Fruit fly (Drosophila melanogaster) whole organism, embryonic: ENCODE measurements around the gene CG42375.

ENCODE experiments used
- CG10274 ChIP-seq: fragments of 200-800 bp; sonication (Bioruptor generic); optimal IDR thresholded peaks from 3 replicates; lab custom pipeline; 2017; ENCODE audit warnings: missing biosample characterization, mild to moderate bottlenecking, missing genetic modification characterization
- CG11695 ChIP-seq: fragments of 200-800 bp; sonication (Bioruptor generic); IDR thresholded peaks from 3 replicates; pipeline ENCODE4 v1.3.6; 2022; ENCODE audit warnings: missing biosample characterization, missing genetic modification characterization
- CG12744 ChIP-seq: fragments of 200-800 bp; sonication (Bioruptor generic); optimal IDR thresholded peaks from 2 replicates; lab custom pipeline; 2016; ENCODE audit warnings: missing biosample characterization, missing genetic modification characterization
- CG12769 ChIP-seq: fragments of 200-800 bp; sonication (Bioruptor generic); optimal IDR thresholded peaks from 2 replicates; lab custom pipeline; 2019; ENCODE audit warnings: missing biosample characterization, mild to moderate bottlenecking, missing genetic modification characterization, moderate library complexity
- CG15011 ChIP-seq: fragments of 200-800 bp; sonication (Bioruptor generic); optimal IDR thresholded peaks from 3 replicates; lab custom pipeline; 2018; ENCODE audit warnings: missing biosample characterization, mild to moderate bottlenecking, missing genetic modification characterization
- CG15479 ChIP-seq: fragments of 200-800 bp; sonication (Bioruptor generic); optimal IDR thresholded peaks from 3 replicates; lab custom pipeline; 2019; ENCODE audit warnings: missing biosample characterization, mild to moderate bottlenecking, missing genetic modification characterization, moderate library complexity
- CG17328 ChIP-seq: fragments of 200-800 bp; sonication (Bioruptor generic); IDR thresholded peaks from 2 replicates; pipeline ENCODE4 v1.3.6; 2022; ENCODE audit warnings: missing biosample characterization, missing genetic modification characterization
- CG17829 ChIP-seq: fragments of 200-800 bp; optimal IDR thresholded peaks from 2 replicates; lab custom pipeline; 2019; ENCODE audit warnings: missing biosample characterization, mild to moderate bottlenecking, missing genetic modification characterization, moderate library complexity
- CG18619 ChIP-seq: fragments of 200-800 bp; sonication (Bioruptor generic); optimal IDR thresholded peaks from 3 replicates; lab custom pipeline; 2017; ENCODE audit warnings: missing biosample characterization, mild to moderate bottlenecking, missing genetic modification characterization
- CG18764 ChIP-seq: fragments of 200-800 bp; sonication (Bioruptor generic); optimal IDR thresholded peaks from 3 replicates; lab custom pipeline; 2016; ENCODE audit warnings: missing biosample characterization, missing genetic modification characterization
- CG30431 ChIP-seq: fragments of 200-800 bp; sonication (Bioruptor generic); optimal IDR thresholded peaks from 2 replicates; lab custom pipeline; 2017; ENCODE audit warnings: missing biosample characterization, missing genetic modification characterization
- CG31224 ChIP-seq: fragments of 200-800 bp; sonication (Bioruptor generic); IDR thresholded peaks from 2 replicates; pipeline ENCODE4 v1.3.6; 2022; ENCODE audit warnings: missing biosample characterization, missing genetic modification characterization
- CG33213 ChIP-seq: fragments of 200-800 bp; sonication (Bioruptor generic); optimal IDR thresholded peaks from 3 replicates; lab custom pipeline; 2016; ENCODE audit warnings: missing biosample characterization, missing genetic modification characterization
- CG4328 ChIP-seq: fragments of 200-800 bp; sonication (Bioruptor generic); optimal IDR thresholded peaks from 3 replicates; lab custom pipeline; 2017; ENCODE audit warnings: missing biosample characterization, missing genetic modification reagents, missing genetic modification characterization
- CG4730 ChIP-seq: fragments of 200-800 bp; sonication (Bioruptor generic); IDR thresholded peaks from 2 replicates; pipeline ENCODE4 v1.3.6; 2022; ENCODE audit warnings: missing biosample characterization, missing genetic modification characterization
- CG6683 ChIP-seq: fragments of 200-800 bp; sonication (Bioruptor generic); optimal IDR thresholded peaks from 2 replicates; lab custom pipeline; 2017; ENCODE audit warnings: missing biosample characterization, mild to moderate bottlenecking, missing genetic modification characterization, missing genetic modification reagents
- CG8281 ChIP-seq: fragments of 200-800 bp; sonication (Bioruptor generic); optimal IDR thresholded peaks from 2 replicates; lab custom pipeline; 2018; ENCODE audit warnings: missing biosample characterization, mild to moderate bottlenecking, missing genetic modification characterization, moderate library complexity
- CG9215 ChIP-seq: fragments of 200-800 bp; sonication (Bioruptor generic); IDR thresholded peaks from 2 replicates; pipeline ENCODE4 v1.3.6; 2022; ENCODE audit warnings: missing biosample characterization, missing genetic modification characterization
- CkIIα-i1 ChIP-seq: fragments of 200-800 bp; sonication (Bioruptor generic); IDR thresholded peaks from 2 replicates; pipeline ENCODE4 v1.3.6; 2022; ENCODE audit warnings: missing biosample characterization, missing genetic modification characterization
- D19A ChIP-seq: fragments of 200-800 bp; optimal IDR thresholded peaks from 3 replicates; lab custom pipeline; 2019; ENCODE audit warnings: missing biosample characterization, mild to moderate bottlenecking, missing genetic modification characterization, moderate library complexity
- Dip2 ChIP-seq: fragments of 200-800 bp; sonication (Bioruptor generic); IDR thresholded peaks from 2 replicates; pipeline ENCODE4 v1.3.6; 2022; ENCODE audit warnings: missing biosample characterization, missing genetic modification characterization
- Dll ChIP-seq: fragments of 200-800 bp; sonication (Bioruptor generic); IDR thresholded peaks from 4 replicates; pipeline ENCODE4 v1.3.6; 2022; ENCODE audit warnings: missing biosample characterization, missing genetic modification characterization; ENCODE audit not compliant: partially characterized antibody
- E2f1 ChIP-seq: fragments of 200-800 bp; sonication (Bioruptor generic); IDR thresholded peaks from 2 replicates; pipeline ENCODE4 v1.3.6; 2022; ENCODE audit warnings: missing biosample characterization, missing genetic modification characterization
- Med ChIP-seq: fragments of 200-800 bp; sonication (Bioruptor generic); peaks from one replicate; lab custom pipeline; 2016; ENCODE audit warnings: missing biosample characterization, missing genetic modification characterization, mild to moderate bottlenecking, inconsistent platforms, moderate library complexity
- Opbp ChIP-seq: fragments of 200-800 bp; sonication (Bioruptor generic); IDR thresholded peaks from 3 replicates; pipeline ENCODE4 v1.3.6; 2022; ENCODE audit warnings: missing biosample characterization, missing genetic modification characterization; ENCODE audit not compliant: partially characterized antibody
- Rfx ChIP-seq: fragments of 200-800 bp; sonication (Bioruptor generic); IDR thresholded peaks from 2 replicates; pipeline ENCODE4 v1.3.6; 2022; ENCODE audit warnings: missing biosample characterization, missing genetic modification characterization
- abd-A ChIP-seq: fragments of 200-800 bp; sonication (Bioruptor generic); optimal IDR thresholded peaks from 3 replicates; lab custom pipeline; 2019; ENCODE audit warnings: missing biosample characterization, mild to moderate bottlenecking, missing genetic modification characterization, moderate library complexity
- amos ChIP-seq: fragments of 200-800 bp; sonication (Bioruptor generic); IDR thresholded peaks from 2 replicates; pipeline ENCODE4 v1.3.6; 2022; ENCODE audit warnings: missing biosample characterization, missing genetic modification characterization; ENCODE audit not compliant: partially characterized antibody
- br ChIP-seq: fragments of >200 bp; optimal IDR thresholded peaks from 2 replicates; lab custom pipeline; 2017
- corto ChIP-seq: fragments of 200-800 bp; sonication (Bioruptor generic); optimal IDR thresholded peaks from 2 replicates; lab custom pipeline; 2016; ENCODE audit warnings: missing biosample characterization, mild to moderate bottlenecking, missing genetic modification characterization, moderate library complexity
- en ChIP-seq: fragments of 200-800 bp; sonication (Bioruptor generic); optimal IDR thresholded peaks from 2 replicates; lab custom pipeline; 2016; ENCODE audit warnings: missing biosample characterization, missing genetic modification characterization
- grau ChIP-seq: fragments of 200-800 bp; optimal IDR thresholded peaks from 3 replicates; lab custom pipeline; 2019; ENCODE audit warnings: missing biosample characterization, mild to moderate bottlenecking, missing genetic modification characterization, moderate library complexity
- gro ChIP-seq: fragments of 200-800 bp; sonication (Bioruptor generic); optimal IDR thresholded peaks from 2 replicates; lab custom pipeline; 2016; ENCODE audit warnings: missing biosample characterization, missing genetic modification characterization
- hb ChIP-seq: fragments of 200-800 bp; sonication (Bioruptor generic); IDR thresholded peaks from 3 replicates; pipeline ENCODE4 v1.3.6; 2022; ENCODE audit warnings: missing biosample characterization, missing genetic modification characterization; ENCODE audit not compliant: partially characterized antibody
- her ChIP-seq: fragments of 200-800 bp; sonication (Bioruptor generic); optimal IDR thresholded peaks from 2 replicates; lab custom pipeline; 2016; ENCODE audit warnings: missing biosample characterization, missing genetic modification characterization
- hkb ChIP-seq, 2 experiments: fragments of 200-800 bp in 1 of 2; fragments of >200 bp in 1 of 2; sonication (Bioruptor generic) in 1 of 2; IDR thresholded peaks in 1 of 2; optimal IDR thresholded peaks in 1 of 2; 2 replicates each; pipeline versions ENCODE4 v1.3.6 to Lab custom; 2017 to 2022; ENCODE audit warnings: missing biosample characterization in 1 of 2, missing genetic modification characterization in 1 of 2
- maf-S ChIP-seq: fragments of 200-800 bp; sonication (Bioruptor generic); optimal IDR thresholded peaks from 2 replicates; lab custom pipeline; 2016; ENCODE audit warnings: missing biosample characterization, missing genetic modification characterization
- mam ChIP-seq: fragments of 200-800 bp; sonication (Bioruptor generic); optimal IDR thresholded peaks from 3 replicates; lab custom pipeline; 2016; ENCODE audit warnings: missing biosample characterization, missing genetic modification characterization
- mirr ChIP-seq: fragments of 200-800 bp; sonication (Bioruptor generic); optimal IDR thresholded peaks from 3 replicates; lab custom pipeline; 2018; ENCODE audit warnings: missing biosample characterization, mild to moderate bottlenecking, missing genetic modification characterization
- nerfin-2 ChIP-seq: fragments of 200-800 bp; sonication (Bioruptor generic); IDR thresholded peaks from 2 replicates; pipeline ENCODE4 v1.3.6; 2022; ENCODE audit warnings: missing biosample characterization, missing genetic modification characterization; ENCODE audit not compliant: partially characterized antibody
- org-1 ChIP-seq: fragments of 200-800 bp; sonication (Bioruptor generic); optimal IDR thresholded peaks from 2 replicates; lab custom pipeline; 2017; ENCODE audit warnings: missing biosample characterization, missing genetic modification characterization
- scrt ChIP-seq: fragments of 200-800 bp; sonication (Bioruptor generic); optimal IDR thresholded peaks from 2 replicates; lab custom pipeline; 2018; ENCODE audit warnings: missing biosample characterization, mild to moderate bottlenecking, missing genetic modification characterization, moderate library complexity
- sd ChIP-seq: fragments of 200-800 bp; sonication (Bioruptor generic); optimal IDR thresholded peaks from 3 replicates; lab custom pipeline; 2018; ENCODE audit warnings: missing biosample characterization, mild to moderate bottlenecking, missing genetic modification characterization, moderate library complexity
- shn ChIP-seq: fragments of 200-800 bp; sonication (Bioruptor generic); optimal IDR thresholded peaks from 3 replicates; lab custom pipeline; 2016; ENCODE audit warnings: missing biosample characterization, missing genetic modification characterization
- sr ChIP-seq: fragments of 200-800 bp; sonication (Bioruptor generic); IDR thresholded peaks from 3 replicates; pipeline ENCODE4 v1.3.6; 2022; ENCODE audit warnings: missing biosample characterization, missing genetic modification characterization
- tna ChIP-seq: fragments of 200-800 bp; sonication (Bioruptor generic); IDR thresholded peaks from 2 replicates; pipeline ENCODE4 v1.3.6; 2022; ENCODE audit warnings: missing biosample characterization, missing genetic modification characterization; ENCODE audit not compliant: partially characterized antibody
- wek ChIP-seq: fragments of 200-800 bp; sonication (Bioruptor generic); optimal IDR thresholded peaks from 3 replicates; lab custom pipeline; 2018; ENCODE audit warnings: missing biosample characterization, mild to moderate bottlenecking, missing genetic modification characterization, moderate library complexity
- z ChIP-seq: fragments of 200-800 bp; sonication (Bioruptor generic); IDR thresholded peaks from 3 replicates; pipeline ENCODE4 v1.3.6; 2022; ENCODE audit warnings: missing biosample characterization, missing genetic modification characterization
- zf30C ChIP-seq: fragments of 200-800 bp; sonication (Bioruptor generic); optimal IDR thresholded peaks from 3 replicates; lab custom pipeline; 2018; ENCODE audit warnings: missing biosample characterization, mild to moderate bottlenecking, missing genetic modification characterization

The CG42375 gene

DNA sequence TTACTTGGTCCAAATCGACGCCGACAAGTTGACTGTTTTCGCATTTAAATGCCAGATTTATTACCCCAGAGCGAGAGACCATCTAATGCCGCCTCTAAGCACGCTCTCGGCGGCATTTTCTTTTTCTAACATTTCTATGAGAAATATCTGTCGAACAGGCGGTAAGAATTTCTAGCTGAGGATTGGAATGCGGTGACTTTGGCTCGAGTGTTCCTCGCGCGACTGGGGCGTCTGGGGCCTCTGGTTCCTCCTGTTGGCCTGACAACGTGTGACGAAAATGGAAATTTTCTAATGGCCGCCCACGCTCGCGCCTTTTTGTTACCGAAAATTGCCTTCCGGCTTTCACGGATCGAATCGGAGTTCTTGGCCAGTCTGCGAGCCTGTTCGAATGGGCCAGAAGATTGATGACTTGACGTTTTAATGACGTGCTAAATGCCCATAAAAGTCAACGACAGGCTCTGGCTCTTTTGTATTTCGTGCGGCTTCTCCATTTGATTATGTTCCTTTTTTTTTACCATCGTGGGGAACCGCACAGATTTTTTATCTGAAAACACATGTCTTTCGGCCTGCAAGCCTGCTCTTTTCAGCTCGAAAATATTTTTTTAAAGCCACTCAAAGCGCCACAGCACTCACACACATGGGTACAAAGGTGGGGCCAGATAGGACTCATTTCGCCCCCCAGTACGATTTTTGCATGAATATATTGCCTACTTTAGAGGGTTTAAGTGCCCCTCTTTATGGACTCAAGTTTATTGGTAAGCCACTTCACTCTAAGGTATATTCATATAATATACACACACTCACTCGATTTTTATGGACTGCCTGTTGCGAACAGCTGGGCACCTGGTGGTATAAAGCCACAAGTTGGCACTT is 22.0 kb downstream of the CG42375 start (continued):
- TF ChIP-seq wek (GFP tag; lab: Kevin White, UChicago) (no peak), CG15479 (no peak), CG31224 (GFP tag; lab: Robert Waterston, UW) (peak; percentile 87), shn (GFP tag; lab: Kevin White, UChicago) (no peak), hkb (optimal IDR thresholded peaks at IDR 0.05; lab: Kevin White, UChicago) (no peak), hkb (GFP tag; IDR thresholded peaks at IDR 0.05; lab: Robert Waterston, UW) (no peak), maf-S (GFP tag; lab: Kevin White, UChicago) (no peak), Rfx (GFP tag; lab: Robert Waterston, UW) (no peak), sr (GFP tag; lab: Robert Waterston, UW) (peak; percentile 48; the same call in 1 of the 3 replicates), gro (GFP tag; lab: Kevin White, UChicago) (peak; percentile 35), CG30431 (GFP tag; lab: Kevin White, UChicago) (no peak), z (GFP tag; lab: Robert Waterston, UW) (peak; percentile 84), hb (GFP tag; lab: Robert Waterston, UW) (no peak), abd-A (tag; lab: Kevin White, UChicago) (peak; percentile 98), CG12769 (no peak), mirr (GFP tag; lab: Kevin White, UChicago) (peak; percentile 22), CG4328 (GFP tag; lab: Kevin White, UChicago) (no peak), CkIIα-i1 (GFP tag; lab: Robert Waterston, UW) (no peak), corto (GFP tag; lab: Kevin White, UChicago) (no peak), CG17328 (GFP tag; lab: Robert Waterston, UW) (no peak), E2f1 (GFP tag; lab: Robert Waterston, UW) (peak; percentile 13; the same call in 1 of the 2 replicates), Dip2 (GFP tag; lab: Robert Waterston, UW) (no peak), Dll (GFP tag; lab: Robert Waterston, UW) (no peak), grau (tag; lab: Kevin White, UChicago) (no peak), CG18764 (GFP tag; lab: Kevin White, UChicago) (no peak), CG11695 (GFP tag; lab: Robert Waterston, UW) (no peak), zf30C (GFP tag; lab: Kevin White, UChicago) (no peak), amos (GFP tag; lab: Robert Waterston, UW) (no peak), org-1 (no peak), Opbp (GFP tag; lab: Robert Waterston, UW) (no peak), CG9215 (GFP tag; lab: Robert Waterston, UW) (no peak), scrt (GFP tag; lab: Kevin White, UChicago) (peak; percentile 98), CG10274 (GFP tag; lab: Kevin White, UChicago) (no peak), CG12744 (no peak), tna (GFP tag; lab: Robert Waterston, UW) (no peak), CG17829 (tag; lab: Kevin White, UChicago) (no peak), CG6683 (GFP tag; lab: Kevin White, UChicago) (no peak), CG15011 (no peak), CG18619 (GFP tag; lab: Kevin White, UChicago) (no peak), her (GFP tag; lab: Kevin White, UChicago) (no peak), CG33213 (GFP tag; lab: Kevin White, UChicago) (no peak), en (no peak), CG8281 (peak; percentile 19), br (lab: Kevin White, UChicago) (no peak), nerfin-2 (no peak; the same call in 1 of the 2 replicates), sd (peak; percentile 98), D19A (tag; lab: Kevin White, UChicago) (no peak), CG4730 (GFP tag; lab: Robert Waterston, UW) (no peak), Med (peak; percentile 51), mam (GFP tag; lab: Kevin White, UChicago) (no peak)
